Fruit fly (Drosophila melanogaster) whole organism, adult: ENCODE data around the gene CG9372.

Experiments
- CG11617 ChIP-seq: fragments of 200-800 bp; sonication (Bioruptor generic); optimal IDR thresholded peaks from 2 replicates; lab custom pipeline; 2017; ENCODE audit warnings: mild to moderate bottlenecking, missing biosample characterization, missing genetic modification reagents, missing genetic modification characterization
- CG12768 ChIP-seq: fragments of 200-800 bp; sonication (Bioruptor generic); optimal IDR thresholded peaks from 2 replicates; lab custom pipeline; 2017; ENCODE audit warnings: missing biosample characterization, missing genetic modification characterization, mild to moderate bottlenecking, moderate library complexity, missing genetic modification reagents
- CG14711 ChIP-seq: fragments of 200-800 bp; sonication (Bioruptor generic); optimal IDR thresholded peaks from 2 replicates; lab custom pipeline; 2018; ENCODE audit warnings: missing biosample characterization, mild to moderate bottlenecking, missing genetic modification characterization, moderate library complexity
- CG1620 ChIP-seq: fragments of 200-800 bp; sonication (Bioruptor generic); optimal IDR thresholded peaks from 2 replicates; lab custom pipeline; 2016; ENCODE audit warnings: missing biosample characterization, missing genetic modification characterization
- CG33017 ChIP-seq: fragments of 200-800 bp; sonication (Bioruptor generic); optimal IDR thresholded peaks from 2 replicates; lab custom pipeline; 2018; ENCODE audit warnings: missing biosample characterization, mild to moderate bottlenecking, missing genetic modification characterization, moderate library complexity
- CG5204 ChIP-seq: fragments of 200-800 bp; sonication (Bioruptor generic); optimal IDR thresholded peaks from 2 replicates; lab custom pipeline; 2016; ENCODE audit warnings: missing biosample characterization, missing genetic modification characterization
- CG7045 ChIP-seq: fragments of 200-800 bp; sonication (Bioruptor generic); optimal IDR thresholded peaks from 2 replicates; lab custom pipeline; 2017; ENCODE audit warnings: missing biosample characterization, mild to moderate bottlenecking, missing genetic modification characterization
- CG7101 ChIP-seq: fragments of 200-800 bp; sonication (Bioruptor generic); optimal IDR thresholded peaks from 2 replicates; lab custom pipeline; 2018; ENCODE audit warnings: missing biosample characterization, mild to moderate bottlenecking, missing genetic modification characterization, moderate library complexity
- Clk ChIP-seq: fragments of 200-800 bp; sonication (Bioruptor generic); optimal IDR thresholded peaks from 2 replicates; lab custom pipeline; 2017; ENCODE audit warnings: missing biosample characterization, missing genetic modification characterization
- Crg-1 ChIP-seq: fragments of 200-800 bp; sonication (Bioruptor generic); optimal IDR thresholded peaks from 2 replicates; lab custom pipeline; 2016; ENCODE audit warnings: missing biosample characterization, missing genetic modification characterization
- Hr96 ChIP-seq: fragments of 200-800 bp; sonication (Bioruptor generic); optimal IDR thresholded peaks from 2 replicates; lab custom pipeline; 2016; ENCODE audit warnings: missing biosample characterization, missing genetic modification characterization
- Mnt ChIP-seq: fragments of 200-800 bp; sonication (Bioruptor generic); optimal IDR thresholded peaks from 2 replicates; lab custom pipeline; 2016; ENCODE audit warnings: missing biosample characterization, mild to moderate bottlenecking, missing genetic modification characterization
- bab1 ChIP-seq: fragments of 200-800 bp; sonication (Bioruptor generic); optimal IDR thresholded peaks from 3 replicates; lab custom pipeline; 2019; ENCODE audit warnings: missing biosample characterization, mild to moderate bottlenecking, missing genetic modification characterization, moderate library complexity
- cic ChIP-seq: fragments of 200-800 bp; sonication (Bioruptor generic); optimal IDR thresholded peaks from 2 replicates; lab custom pipeline; 2017; ENCODE audit warnings: missing biosample characterization, mild to moderate bottlenecking, missing genetic modification characterization, moderate library complexity
- cnc ChIP-seq, 2 experiments: fragments of >200 bp; optimal IDR thresholded peaks; 2 replicates each; lab custom pipeline; 2017
- kay ChIP-seq: fragments of 200-800 bp; sonication (Bioruptor generic); peaks from one replicate; lab custom pipeline; 2016; ENCODE audit warnings: missing biosample characterization, missing genetic modification characterization, borderline replicate concordance
- ovo ChIP-seq: fragments of 200-800 bp; sonication (Bioruptor generic); optimal IDR thresholded peaks from 2 replicates; lab custom pipeline; 2016; ENCODE audit warnings: missing biosample characterization, missing genetic modification characterization
- pad ChIP-seq: fragments of 200-800 bp; sonication (Bioruptor generic); optimal IDR thresholded peaks from 3 replicates; lab custom pipeline; 2017; ENCODE audit warnings: missing biosample characterization, missing genetic modification characterization, mild to moderate bottlenecking, moderate library complexity, missing genetic modification reagents
- tj ChIP-seq: fragments of 200-800 bp; sonication (Bioruptor generic); optimal IDR thresholded peaks from 3 replicates; lab custom pipeline; 2017; ENCODE audit warnings: missing biosample characterization, mild to moderate bottlenecking, missing genetic modification characterization, moderate library complexity
- toe ChIP-seq: fragments of 200-800 bp; sonication (Bioruptor generic); optimal IDR thresholded peaks from 2 replicates; lab custom pipeline; 2016; ENCODE audit warnings: missing biosample characterization, missing genetic modification characterization

Gene CG9372

DNA sequence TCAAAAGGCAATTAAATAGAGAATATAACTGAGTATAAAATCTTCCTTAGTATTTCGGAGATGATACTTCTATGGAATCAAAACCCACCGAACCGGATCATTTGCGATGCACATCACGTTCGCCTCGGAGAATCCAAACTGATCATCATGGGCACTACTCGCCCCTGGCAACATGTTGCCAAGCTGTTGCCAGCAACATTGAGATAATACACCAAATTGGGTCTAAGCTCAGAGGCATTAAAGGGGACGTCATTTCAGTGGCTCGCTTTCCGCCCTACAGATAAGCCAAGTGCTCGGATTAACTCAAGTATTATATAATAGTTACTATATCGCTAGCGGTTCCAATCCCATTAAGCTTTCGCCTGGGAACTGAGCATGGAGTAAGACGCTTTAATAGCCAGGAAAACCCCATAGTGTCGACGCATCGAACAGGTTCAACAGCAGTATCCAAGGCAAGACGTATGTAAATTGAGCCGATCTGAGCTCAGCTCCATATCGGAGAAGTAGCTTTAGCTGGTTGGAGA lies at the start of gene CG9372, which contains the start of gene lush:
TSS of gene CG9372 (plus strand) at position 235 of the 524 bp plus-strand sequence.
TSS of gene lush (minus strand) at position 117 of the 524 bp plus-strand sequence.
- TF ChIP-seq cic (GFP tag; lab: Kevin White, UChicago) (peak; percentile 76), kay (GFP tag; lab: Kevin White, UChicago) (peak; percentile 57), CG7045 (no peak), CG12768 (GFP tag; lab: Kevin White, UChicago) (peak; percentile 25)

DNA sequence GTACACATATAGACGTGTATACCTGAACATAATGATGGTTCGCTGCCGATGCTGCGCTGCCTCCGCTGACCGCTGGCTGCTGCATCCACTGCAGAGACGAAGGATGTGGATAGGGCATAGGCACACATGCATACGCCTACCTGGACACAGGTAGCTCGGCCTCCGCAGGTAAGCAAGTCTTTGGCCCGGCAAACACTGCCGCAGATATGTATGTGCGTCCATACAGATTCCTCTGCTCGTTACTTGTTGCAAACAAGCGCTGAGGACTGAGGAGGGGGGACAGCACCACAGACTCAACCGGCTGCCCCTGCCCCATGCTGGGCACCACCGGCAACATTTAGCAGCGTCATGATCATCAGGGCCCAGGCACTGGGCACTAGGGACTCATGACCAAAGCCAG lies 49.3 kb upstream of the CG9372 start:
- TF ChIP-seq CG7101 (tag; lab: Kevin White, UChicago) (no peak), CG14711 (tag; lab: Kevin White, UChicago) (no peak), cic (GFP tag; lab: Kevin White, UChicago) (no peak), CG11617 (GFP tag; lab: Kevin White, UChicago) (no peak), bab1 (GFP tag; lab: Kevin White, UChicago) (no peak)

DNA sequence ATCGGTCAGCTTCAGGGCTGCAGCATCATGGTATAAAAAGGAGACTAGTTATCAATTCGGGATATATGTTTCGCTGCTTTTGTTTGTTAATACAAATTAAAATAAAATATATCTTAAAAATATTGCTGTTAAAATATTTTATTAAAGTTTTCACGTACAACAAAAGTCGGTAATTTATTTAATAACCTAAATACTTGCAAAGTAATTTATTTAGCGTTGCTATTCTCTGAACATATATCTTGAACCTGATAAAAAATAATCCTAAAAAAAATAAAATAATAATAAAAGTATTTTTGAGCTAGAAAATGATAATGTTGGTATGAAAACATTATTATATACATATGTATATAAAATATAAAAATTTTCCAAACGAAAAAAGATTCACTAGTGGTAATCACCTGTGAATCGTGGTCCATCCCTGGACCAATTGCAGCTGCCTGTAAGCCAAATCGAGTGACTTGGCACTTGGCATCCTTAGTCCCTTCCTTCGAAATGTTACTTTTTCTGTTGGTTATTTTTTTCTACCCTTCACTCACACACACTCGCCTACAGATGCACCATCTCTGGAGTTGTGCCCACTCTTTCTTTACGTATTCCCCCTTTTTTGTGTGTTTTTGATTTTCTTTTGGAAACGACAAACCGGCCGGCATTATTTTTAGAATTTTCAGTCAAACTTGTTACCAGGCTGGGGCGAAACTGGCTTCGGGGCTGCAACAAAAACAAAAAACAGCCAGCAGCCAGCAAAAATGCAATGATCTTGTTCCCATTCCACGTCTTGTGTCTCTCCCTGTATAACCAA lies 48.6 kb upstream of the CG9372 start:
- no peak for TF ChIP-seq CG11617 (GFP tag; lab: Kevin White, UChicago)
- TF ChIP-seq CG14711 (tag; lab: Kevin White, UChicago), result no peak
- no peak for TF ChIP-seq CG12768 (GFP tag; lab: Kevin White, UChicago)
- TF ChIP-seq toe, result no peak
- no peak for TF ChIP-seq cic (GFP tag; lab: Kevin White, UChicago)
- TF ChIP-seq CG5204 (GFP tag; lab: Kevin White, UChicago), result no peak
- no peak for TF ChIP-seq cnc (optimal IDR thresholded peaks at IDR 0.05; lab: Kevin White, UChicago)
- no peak for TF ChIP-seq tj
- TF ChIP-seq Crg-1 (GFP tag; lab: Kevin White, UChicago), result no peak
- TF ChIP-seq Clk, result no peak
- TF ChIP-seq Hr96 (GFP tag; lab: Kevin White, UChicago), result no peak
- no peak for TF ChIP-seq CG1620 (GFP tag; lab: Kevin White, UChicago)
- no peak for TF ChIP-seq Mnt (GFP tag; lab: Kevin White, UChicago)
- no peak for TF ChIP-seq CG33017 (tag; lab: Kevin White, UChicago)
- TF ChIP-seq pad (GFP tag; lab: Kevin White, UChicago), result no peak
- TF ChIP-seq ovo (GFP tag; lab: Kevin White, UChicago), result no peak
- TF ChIP-seq kay (GFP tag; lab: Kevin White, UChicago), result no peak
- no peak for TF ChIP-seq bab1 (GFP tag; lab: Kevin White, UChicago)
- TF ChIP-seq CG7101 (tag; lab: Kevin White, UChicago), result no peak
- TF ChIP-seq CG7045, result no peak

DNA sequence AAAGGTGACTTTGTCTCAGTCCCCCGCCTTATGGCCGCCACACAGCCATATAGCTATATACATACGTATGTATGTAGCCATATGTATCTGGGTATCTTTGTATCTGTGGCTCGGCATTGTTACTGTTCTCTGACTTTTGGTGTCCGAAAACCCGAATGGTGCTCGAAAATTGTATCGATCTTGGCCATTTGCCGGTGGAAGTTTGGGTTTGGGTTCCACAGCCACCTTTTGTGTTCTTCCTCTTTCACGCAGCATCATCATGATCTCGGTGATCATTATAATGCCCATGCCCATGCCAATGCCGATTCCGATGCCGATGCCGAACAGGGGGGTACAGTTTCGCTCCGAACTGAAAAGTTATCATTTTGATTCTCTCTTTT lies 48.0 kb upstream of the CG9372 start:
- TF ChIP-seq CG5204 (GFP tag; lab: Kevin White, UChicago) (no peak), pad (GFP tag; lab: Kevin White, UChicago) (no peak)

DNA sequence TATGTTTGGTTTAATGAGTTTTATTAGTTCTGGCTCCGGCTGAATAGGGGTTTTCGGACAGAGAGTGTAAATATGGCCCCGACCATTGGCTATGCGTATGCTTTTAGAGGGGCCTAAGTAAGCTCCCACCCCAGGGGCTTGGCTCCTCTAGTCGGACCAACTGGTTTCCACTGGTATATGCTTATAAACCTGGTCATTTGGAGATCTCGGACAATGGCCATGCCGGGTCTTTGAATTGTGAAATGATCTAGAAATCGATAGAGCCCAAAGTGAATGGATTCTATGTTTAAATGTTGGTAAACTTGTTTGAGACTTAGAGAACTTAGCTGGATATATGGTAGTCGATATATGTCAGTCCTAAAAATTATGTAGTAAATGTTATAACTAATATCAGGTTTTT lies 47.3 kb upstream of the CG9372 start:
- TF ChIP-seq Crg-1 (GFP tag; lab: Kevin White, UChicago) (no peak), CG5204 (GFP tag; lab: Kevin White, UChicago) (no peak)

DNA sequence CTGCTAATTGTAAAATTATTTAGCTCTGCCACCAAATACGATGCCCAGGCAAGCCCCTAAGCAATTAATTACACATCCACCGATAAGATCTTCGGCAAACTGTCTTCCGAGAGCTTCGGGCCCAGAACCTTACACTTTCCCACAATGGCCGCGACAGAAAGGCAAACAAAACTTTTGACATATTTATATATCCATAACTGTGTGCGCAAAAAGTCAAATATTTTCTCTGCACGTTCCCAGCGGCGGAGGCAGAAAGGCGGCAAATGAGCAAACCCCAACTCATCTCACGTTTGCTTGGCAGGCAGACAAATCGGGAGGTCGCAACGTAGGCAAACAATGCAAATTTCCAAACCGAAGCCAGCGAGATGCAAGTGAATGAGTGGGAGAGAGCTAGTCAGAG lies 46.8 kb upstream of the CG9372 start:
- TF ChIP-seq cic (GFP tag; lab: Kevin White, UChicago) (no peak), CG5204 (GFP tag; lab: Kevin White, UChicago) (no peak), Mnt (GFP tag; lab: Kevin White, UChicago) (no peak)

DNA sequence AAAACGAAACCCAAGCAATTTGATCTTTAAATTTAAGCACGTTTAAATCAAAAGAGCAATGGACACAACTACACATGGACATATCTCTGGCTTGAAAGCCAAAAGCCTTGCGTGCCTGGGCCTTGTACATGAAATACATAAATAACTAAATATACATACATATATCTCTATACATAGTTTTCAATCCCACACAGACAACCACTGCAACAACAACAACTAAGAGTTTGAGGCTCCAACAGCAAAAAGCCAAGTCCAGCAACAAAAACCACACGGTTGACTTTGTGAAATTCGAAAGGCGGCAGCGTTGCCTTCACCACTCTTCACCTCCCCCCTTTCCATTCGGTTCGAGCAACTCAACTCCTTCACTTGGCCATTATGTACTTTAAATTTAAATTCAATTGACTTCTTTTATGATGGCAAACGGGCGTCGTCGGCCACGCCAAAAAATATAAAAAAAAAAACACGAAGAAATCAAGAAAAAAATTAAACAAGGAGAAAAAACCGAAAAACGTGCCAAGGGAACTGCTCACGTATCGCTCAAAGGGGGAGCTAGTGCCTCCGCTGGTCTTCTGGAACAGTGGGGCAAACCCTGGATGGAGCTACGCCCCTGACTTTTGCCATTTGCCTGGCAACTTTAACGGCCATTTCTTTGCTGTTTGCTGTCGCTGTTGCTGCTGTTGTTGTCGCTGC lies 45.9 kb upstream of the CG9372 start:
- TF ChIP-seq Hr96 (GFP tag; lab: Kevin White, UChicago), result no peak
- no peak for TF ChIP-seq CG7045
- no peak for TF ChIP-seq CG7101 (tag; lab: Kevin White, UChicago)
- no peak for TF ChIP-seq CG11617 (GFP tag; lab: Kevin White, UChicago)
- no peak for TF ChIP-seq cic (GFP tag; lab: Kevin White, UChicago)
- TF ChIP-seq kay (GFP tag; lab: Kevin White, UChicago), result no peak
- no peak for TF ChIP-seq CG12768 (GFP tag; lab: Kevin White, UChicago)
- TF ChIP-seq bab1 (GFP tag; lab: Kevin White, UChicago), result no peak
- TF ChIP-seq tj, result no peak
- TF ChIP-seq CG33017 (tag; lab: Kevin White, UChicago), result no peak
- TF ChIP-seq Crg-1 (GFP tag; lab: Kevin White, UChicago), result no peak
- TF ChIP-seq Mnt (GFP tag; lab: Kevin White, UChicago), result no peak
- no peak for TF ChIP-seq toe
- no peak for TF ChIP-seq CG5204 (GFP tag; lab: Kevin White, UChicago)
- TF ChIP-seq pad (GFP tag; lab: Kevin White, UChicago), result no peak
- TF ChIP-seq Clk, result no peak
